Worm (Caenorhabditis elegans) whole organism, L1 larva: ENCODE measurements around the gene nphp-4.

ENCODE experiments used
- C04F5.9 ChIP-seq: sonication (generic microtip); optimal IDR thresholded peaks from 2 replicates; lab custom pipeline; 2016; ENCODE audit warnings: missing genetic modification characterization, missing compliant biosample characterization
- C16A3.4 ChIP-seq: fragments of 150-350 bp; optimal IDR thresholded peaks from 2 replicates; lab custom pipeline; 2014; ENCODE audit warnings: missing biosample characterization, missing genetic modification characterization
- C34B4.2 ChIP-seq: sonication (generic microtip); optimal IDR thresholded peaks from 2 replicates; lab custom pipeline; 2017; ENCODE audit warnings: mild to moderate bottlenecking, missing genetic modification characterization, missing compliant biosample characterization
- Y116A8C.19 ChIP-seq: sonication (generic microtip); optimal IDR thresholded peaks from 2 replicates; lab custom pipeline; 2016; ENCODE audit warnings: missing compliant biosample characterization, missing genetic modification characterization, borderline replicate concordance
- aha-1 ChIP-seq: fragments of 150-350 bp; optimal IDR thresholded peaks from 2 replicates; lab custom pipeline; 2014; ENCODE audit warnings: missing biosample characterization, missing genetic modification characterization
- alr-1 ChIP-seq: fragments of 200-800 bp; sonication (Bioruptor generic); optimal IDR thresholded peaks from 2 replicates; lab custom pipeline; 2018; ENCODE audit warnings: borderline replicate concordance, mild to moderate bottlenecking, missing genetic modification characterization, missing compliant biosample characterization
- ama-1 ChIP-seq: fragments of 150-350 bp; optimal IDR thresholded peaks from 2 replicates; lab custom pipeline; 2014
- blmp-1 ChIP-seq: fragments of 150-350 bp; optimal IDR thresholded peaks from 2 replicates; lab custom pipeline; 2014; ENCODE audit warnings: missing biosample characterization, missing genetic modification characterization
- ceh-8 ChIP-seq: fragments of 200-800 bp; sonication (Bioruptor generic); optimal IDR thresholded peaks from 2 replicates; lab custom pipeline; 2018; ENCODE audit warnings: mild to moderate bottlenecking, missing genetic modification characterization, moderate library complexity, missing compliant biosample characterization
- ceh-90 ChIP-seq: sonication (generic microtip); optimal IDR thresholded peaks from 2 replicates; lab custom pipeline; 2016; ENCODE audit warnings: missing genetic modification characterization, missing compliant biosample characterization
- ces-1 ChIP-seq: fragments of 150-350 bp; optimal IDR thresholded peaks from 2 replicates; lab custom pipeline; 2014; ENCODE audit warnings: missing biosample characterization, missing genetic modification reagents, missing genetic modification characterization
- efl-1 ChIP-seq, 4 experiments: fragments of 150-350 bp; optimal IDR thresholded peaks in 3 of 4; peaks in 1 of 4; 1 replicate in 1 of 4; 2 replicates in 3 of 4; lab custom pipeline; 2014; ENCODE audit warnings: missing biosample characterization in 2 of 4, missing genetic modification characterization in 2 of 4, missing genetic modification reagents in 2 of 4
- egl-27 ChIP-seq, 2 experiments: fragments of 150-350 bp in 1 of 2; sonication (generic microtip); optimal IDR thresholded peaks; 3 replicates each; lab custom pipeline; 2017 to 2018; ENCODE audit warnings: missing biosample characterization in 2 of 2, missing genetic modification characterization in 2 of 2, missing genetic modification reagents in 2 of 2
- elt-3 ChIP-seq, 6 experiments: fragments of 150-350 bp in 1 of 6; sonication (generic microtip); optimal IDR thresholded peaks; 2 replicates each; lab custom pipeline; 2017 to 2018; ENCODE audit warnings: missing biosample characterization in 6 of 6, missing genetic modification characterization in 6 of 6, inconsistent platforms in 1 of 6
- ets-5 ChIP-seq: fragments of 200-800 bp; sonication (Bioruptor generic); IDR thresholded peaks from 2 replicates; pipeline ENCODE4 v1.3.6; 2022; ENCODE audit warnings: missing genetic modification characterization, missing compliant biosample characterization
- fkh-4 ChIP-seq: sonication (generic microtip); optimal IDR thresholded peaks from 2 replicates; lab custom pipeline; 2016; ENCODE audit warnings: missing compliant biosample characterization, missing genetic modification characterization, borderline replicate concordance
- fkh-8 ChIP-seq: sonication (generic microtip); optimal IDR thresholded peaks from 2 replicates; lab custom pipeline; 2016; ENCODE audit warnings: mild to moderate bottlenecking, missing genetic modification characterization, missing compliant biosample characterization
- grh-1 ChIP-seq: fragments of 200-800 bp; sonication (Bioruptor generic); IDR thresholded peaks from 2 replicates; pipeline ENCODE4 v1.3.6; 2022; ENCODE audit warnings: missing genetic modification reagents, missing genetic modification characterization, missing compliant biosample characterization
- hlh-17 ChIP-seq: fragments of 200-800 bp; sonication (Bioruptor generic); optimal IDR thresholded peaks from 2 replicates; lab custom pipeline; 2018; ENCODE audit warnings: missing genetic modification characterization, mild to moderate bottlenecking, missing compliant biosample characterization, moderate library complexity, borderline replicate concordance
- hlh-4 ChIP-seq: sonication (generic microtip); optimal IDR thresholded peaks from 2 replicates; lab custom pipeline; 2016; ENCODE audit warnings: mild to moderate bottlenecking, missing genetic modification characterization, missing compliant biosample characterization
- irx-1 ChIP-seq: sonication (generic microtip); optimal IDR thresholded peaks from 2 replicates; lab custom pipeline; 2016; ENCODE audit warnings: missing genetic modification characterization, missing compliant biosample characterization
- isw-1 ChIP-seq: fragments of 200-800 bp; sonication (Bioruptor generic); IDR thresholded peaks from 2 replicates; pipeline ENCODE4 v1.3.6; 2022; ENCODE audit warnings: missing genetic modification characterization, missing compliant biosample characterization
- lin-14 ChIP-seq: fragments of 200-800 bp; sonication (Bioruptor generic); optimal IDR thresholded peaks from 2 replicates; lab custom pipeline; 2018; ENCODE audit warnings: mild to moderate bottlenecking, missing genetic modification characterization, moderate library complexity, missing compliant biosample characterization
- lin-35 ChIP-seq, 2 experiments: fragments of 150-350 bp; optimal IDR thresholded peaks; 2 replicates each; lab custom pipeline; 2014; ENCODE audit warnings: missing biosample characterization in 2 of 2, missing genetic modification characterization in 2 of 2, missing genetic modification reagents in 2 of 2
- lir-3 ChIP-seq: sonication (generic microtip); optimal IDR thresholded peaks from 2 replicates; lab custom pipeline; 2016; ENCODE audit warnings: mild to moderate bottlenecking, missing genetic modification characterization, moderate library complexity, missing compliant biosample characterization; ENCODE audit not compliant: poor library complexity
- mep-1 ChIP-seq: fragments of 150-350 bp; optimal IDR thresholded peaks from 2 replicates; lab custom pipeline; 2014; ENCODE audit warnings: missing biosample characterization, missing genetic modification characterization
- nhr-12 ChIP-seq: sonication (generic microtip); optimal IDR thresholded peaks from 2 replicates; lab custom pipeline; 2017; ENCODE audit warnings: missing biosample characterization, missing genetic modification characterization
- nhr-19 ChIP-seq: fragments of 200-800 bp; sonication (Bioruptor generic); conservative IDR thresholded peaks from 2 replicates; pipeline ENCODE4 v1.3.6; 2022; ENCODE audit warnings: missing genetic modification characterization, missing compliant biosample characterization
- nhr-28 ChIP-seq: fragments of 150-350 bp; optimal IDR thresholded peaks from 2 replicates; lab custom pipeline; 2014; ENCODE audit warnings: missing biosample characterization, missing genetic modification characterization
- nhr-77 ChIP-seq: fragments of 150-350 bp; optimal IDR thresholded peaks from 2 replicates; lab custom pipeline; 2014; ENCODE audit warnings: missing biosample characterization, missing genetic modification characterization
- nhr-84 ChIP-seq: sonication (generic microtip); optimal IDR thresholded peaks from 2 replicates; lab custom pipeline; 2017; ENCODE audit warnings: missing biosample characterization, missing genetic modification characterization
- nhr-85 ChIP-seq: sonication (generic microtip); peaks from one replicate; lab custom pipeline; 2016; ENCODE audit warnings: missing genetic modification characterization, inconsistent platforms, missing compliant biosample characterization
- skn-1 ChIP-seq: fragments of 150-350 bp; optimal IDR thresholded peaks from 2 replicates; lab custom pipeline; 2014; ENCODE audit warnings: missing biosample characterization, missing genetic modification characterization
- snu-23 ChIP-seq: sonication (generic microtip); optimal IDR thresholded peaks from 2 replicates; lab custom pipeline; 2016; ENCODE audit warnings: missing genetic modification characterization, missing compliant biosample characterization
- sox-4 ChIP-seq: sonication (generic microtip); optimal IDR thresholded peaks from 2 replicates; lab custom pipeline; 2016; ENCODE audit warnings: missing genetic modification characterization, missing compliant biosample characterization
- sup-37 ChIP-seq: fragments of 200-800 bp; sonication (Bioruptor generic); optimal IDR thresholded peaks from 2 replicates; lab custom pipeline; 2018; ENCODE audit warnings: mild to moderate bottlenecking, missing genetic modification characterization, missing compliant biosample characterization
- swsn-7 ChIP-seq: sonication (generic microtip); optimal IDR thresholded peaks from 2 replicates; lab custom pipeline; 2016; ENCODE audit warnings: missing genetic modification characterization, missing compliant biosample characterization
- tbx-2 ChIP-seq: sonication (generic microtip); optimal IDR thresholded peaks from 2 replicates; lab custom pipeline; 2016; ENCODE audit warnings: missing genetic modification characterization, missing compliant biosample characterization
- tlp-1 ChIP-seq: fragments of 150-350 bp; optimal IDR thresholded peaks from 2 replicates; lab custom pipeline; 2014; ENCODE audit warnings: missing biosample characterization, missing genetic modification characterization
- unc-62 ChIP-seq: fragments of 150-350 bp; optimal IDR thresholded peaks from 2 replicates; lab custom pipeline; 2014; ENCODE audit warnings: missing biosample characterization, missing genetic modification reagents, missing genetic modification characterization
- unc-86 ChIP-seq: sonication (generic microtip); optimal IDR thresholded peaks from 2 replicates; lab custom pipeline; 2016; ENCODE audit warnings: missing genetic modification characterization, missing compliant biosample characterization
- vab-15 ChIP-seq: sonication (generic microtip); optimal IDR thresholded peaks from 2 replicates; lab custom pipeline; 2017; ENCODE audit warnings: missing genotype, mild to moderate bottlenecking, missing genetic modification characterization, missing compliant biosample characterization
- xbp-1 ChIP-seq: sonication (generic microtip); optimal IDR thresholded peaks from 2 replicates; lab custom pipeline; 2016; ENCODE audit warnings: missing genetic modification characterization, missing compliant biosample characterization
- zag-1 ChIP-seq: fragments of 150-350 bp; optimal IDR thresholded peaks from 2 replicates; lab custom pipeline; 2014; ENCODE audit warnings: missing biosample characterization, missing genetic modification characterization
- zip-4 ChIP-seq: fragments of 200-800 bp; sonication (Bioruptor generic); optimal IDR thresholded peaks from 2 replicates; lab custom pipeline; 2018; ENCODE audit warnings: mild to moderate bottlenecking, missing genetic modification characterization, moderate library complexity, missing compliant biosample characterization

nphp-4 gene

ce11 chrV:11815566-11815965 is 28.0 kb downstream of the nphp-4 start:
- TF ChIP-seq vab-15 (tag; lab: Kevin White, UChicago) (no peak), blmp-1 (tag; lab: Kevin White, UChicago) (no peak), nhr-28 (tag; lab: Kevin White, UChicago) (no peak), nhr-77 (tag; lab: Kevin White, UChicago) (no peak), xbp-1 (tag; lab: Kevin White, UChicago) (no peak)
- TF ChIP-seq, all 84 proteins: peak for 0

ce11 chrV:11811921-11812320 is 31.6 kb downstream of the nphp-4 start, which contains the start of gene D2023.3:
D2023.3 (minus strand) TSS chrV:11812021.
- TF ChIP-seq unc-86 (peak; percentile 22), ces-1 (GFP tag; lab: Kevin White, UChicago) (no peak), lin-14 (GFP tag; lab: Kevin White, UChicago) (peak; percentile 41), vab-15 (tag; lab: Kevin White, UChicago) (no peak), Y116A8C.19 (tag; lab: Kevin White, UChicago) (no peak), snu-23 (GFP tag; lab: Kevin White, UChicago) (no peak)
- TF ChIP-seq, all 84 proteins: peak for 2

ce11 chrV:11809935-11810334 is 33.6 kb downstream of the nphp-4 start:
- peak; percentile 2 for TF ChIP-seq unc-86
- TF ChIP-seq efl-1 (optimal IDR thresholded peaks at IDR 0.05; lab: Kevin White, UChicago): no peak
- peak in 1 of 2 experiments; percentile 80 for TF ChIP-seq efl-1 (GFP tag; optimal IDR thresholded peaks at IDR 0.05 in 1 of 2; lab: Kevin White, UChicago)
- peak; percentile 9 for TF ChIP-seq irx-1 (tag; lab: Kevin White, UChicago)
- TF ChIP-seq lir-3 (tag; lab: Kevin White, UChicago): no peak
- no peak for TF ChIP-seq hlh-4
- peak; percentile 67 for TF ChIP-seq lin-14 (GFP tag; lab: Kevin White, UChicago)
- TF ChIP-seq, all 84 proteins: peak for 4

DNA sequence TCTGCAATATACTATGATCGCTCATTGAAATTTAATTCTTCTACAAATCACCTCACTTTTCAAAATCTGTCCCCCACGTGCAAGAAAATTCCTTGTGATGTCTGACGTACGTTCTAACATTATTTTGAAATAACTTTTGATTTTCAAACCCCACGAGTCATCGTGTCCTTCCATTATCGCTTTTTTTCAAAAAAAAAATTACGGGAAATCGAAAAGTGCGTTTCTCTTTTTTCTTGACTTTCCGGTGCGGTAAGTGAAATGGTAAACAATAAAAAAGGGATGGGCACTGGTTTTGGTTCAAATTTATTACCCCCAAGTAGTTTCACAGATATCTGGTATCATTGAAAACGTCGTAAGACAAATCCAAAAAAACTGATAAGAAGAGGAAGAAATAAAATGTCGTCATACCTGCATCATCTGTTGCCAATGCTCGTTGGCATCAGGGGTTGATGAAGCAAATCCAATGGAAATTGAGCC is 40.0 kb downstream of the nphp-4 start:
- TF ChIP-seq aha-1 (tag; lab: Kevin White, UChicago) (no peak), nhr-19 (peak; percentile 62), isw-1 (GFP tag; lab: Robert Waterston, UW) (no peak), mep-1 (tag; lab: Kevin White, UChicago) (no peak), tlp-1 (tag; lab: Kevin White, UChicago) (no peak), C16A3.4 (tag; lab: Kevin White, UChicago) (no peak), sup-37 (GFP tag; lab: Kevin White, UChicago) (no peak), efl-1 (optimal IDR thresholded peaks at IDR 0.05; lab: Kevin White, UChicago) (no peak), efl-1 (GFP tag; optimal IDR thresholded peaks at IDR 0.05 in 1 of 2; lab: Kevin White, UChicago) (peak in 1 of 2 experiments; percentile 79), nhr-85 (tag; lab: Kevin White, UChicago) (peak; percentile 95), ets-5 (GFP tag; lab: Robert Waterston, UW) (no peak), nhr-77 (tag; lab: Kevin White, UChicago) (no peak), nhr-84 (tag; lab: Kevin White, UChicago) (no peak), unc-86 (no peak), tbx-2 (tag; lab: Kevin White, UChicago) (peak; percentile 29), ama-1 (lab: Kevin White, UChicago) (no peak), grh-1 (GFP tag; lab: Robert Waterston, UW) (0 out of 2 replicates have a peak, but pooled peaks have one; percentile 24), hlh-17 (GFP tag; lab: Kevin White, UChicago) (no peak), alr-1 (tag; lab: Kevin White, UChicago) (no peak), zip-4 (GFP tag; lab: Kevin White, UChicago) (no peak), egl-27 (tag; optimal IDR thresholded peaks at IDR 0.05; lab: Kevin White, UChicago) (no peak), fkh-4 (tag; lab: Kevin White, UChicago) (no peak), unc-62 (GFP tag; lab: Kevin White, UChicago) (no peak), zag-1 (tag; lab: Kevin White, UChicago) (no peak), nhr-12 (tag; lab: Kevin White, UChicago) (no peak), C34B4.2 (no peak), ceh-90 (no peak), skn-1 (tag; lab: Kevin White, UChicago) (no peak), vab-15 (tag; lab: Kevin White, UChicago) (no peak), C04F5.9 (tag; lab: Kevin White, UChicago) (no peak), lin-35 (GFP tag; optimal IDR thresholded peaks at IDR 0.05; lab: Kevin White, UChicago) (peak in 1 of 2 experiments; percentile 50), swsn-7 (tag; lab: Kevin White, UChicago) (no peak), sox-4 (no peak), fkh-8 (tag; lab: Kevin White, UChicago) (no peak), nhr-28 (tag; lab: Kevin White, UChicago) (no peak), elt-3 (tag; optimal IDR thresholded peaks at IDR 0.05; lab: Kevin White, UChicago) (peak in 4 of 6 experiments; percentile 24 to 33 (median 26)), ceh-8 (GFP tag; lab: Kevin White, UChicago) (peak; percentile 44)
